Fruit fly (Drosophila melanogaster) whole organism, embryonic: Measurements from ENCODE around the gene cbt.

Experiments used
- CG16815 ChIP-seq: fragments of 200-800 bp; sonication (Bioruptor generic); optimal IDR thresholded peaks from 3 replicates; lab custom pipeline; 2017; ENCODE audit warnings: missing biosample characterization, mild to moderate bottlenecking, missing genetic modification characterization
- CG17385 ChIP-seq: fragments of 200-800 bp; sonication (Bioruptor generic); optimal IDR thresholded peaks from 3 replicates; lab custom pipeline; 2018; ENCODE audit warnings: missing biosample characterization, mild to moderate bottlenecking, missing genetic modification characterization
- CG17568 ChIP-seq: fragments of 200-800 bp; sonication (Bioruptor generic); optimal IDR thresholded peaks from 2 replicates; lab custom pipeline; 2018; ENCODE audit warnings: missing biosample characterization, mild to moderate bottlenecking, missing genetic modification characterization, moderate library complexity
- CG3838 ChIP-seq: fragments of 200-800 bp; sonication (Bioruptor generic); optimal IDR thresholded peaks from 3 replicates; lab custom pipeline; 2016; ENCODE audit warnings: missing biosample characterization, missing genetic modification characterization
- CG43689 ChIP-seq: fragments of 200-800 bp; sonication (Bioruptor generic); IDR thresholded peaks from 2 replicates; pipeline ENCODE4 v1.3.6; 2022; ENCODE audit warnings: missing biosample characterization, missing genetic modification characterization
- CG9215 ChIP-seq: fragments of 200-800 bp; sonication (Bioruptor generic); IDR thresholded peaks from 2 replicates; pipeline ENCODE4 v1.3.6; 2022; ENCODE audit warnings: missing biosample characterization, missing genetic modification characterization
- Ptx1 ChIP-seq: fragments of 200-800 bp; sonication (Bioruptor generic); IDR thresholded peaks from 2 replicates; pipeline ENCODE4 v1.3.6; 2022; ENCODE audit warnings: missing biosample characterization, missing genetic modification characterization
- Sox102F ChIP-seq: fragments of 200-800 bp; sonication (Bioruptor generic); optimal IDR thresholded peaks from 2 replicates; lab custom pipeline; 2018; ENCODE audit warnings: missing biosample characterization, mild to moderate bottlenecking, missing genetic modification characterization, moderate library complexity
- otp ChIP-seq: fragments of 200-800 bp; sonication (Bioruptor generic); IDR thresholded peaks from 3 replicates; pipeline ENCODE4, ENCODE4 v1.3.6; 2022; ENCODE audit warnings: missing biosample characterization, missing genetic modification characterization
- ranshi ChIP-seq: fragments of 200-800 bp; sonication (Bioruptor generic); IDR thresholded peaks from 2 replicates; pipeline ENCODE4 v1.3.6; 2022; ENCODE audit warnings: missing biosample characterization, missing genetic modification characterization
- slbo ChIP-seq: fragments of 200-800 bp; sonication (Bioruptor generic); IDR thresholded peaks from 2 replicates; pipeline ENCODE4 v1.3.6; 2022; ENCODE audit warnings: missing biosample characterization, missing genetic modification characterization

DNA sequence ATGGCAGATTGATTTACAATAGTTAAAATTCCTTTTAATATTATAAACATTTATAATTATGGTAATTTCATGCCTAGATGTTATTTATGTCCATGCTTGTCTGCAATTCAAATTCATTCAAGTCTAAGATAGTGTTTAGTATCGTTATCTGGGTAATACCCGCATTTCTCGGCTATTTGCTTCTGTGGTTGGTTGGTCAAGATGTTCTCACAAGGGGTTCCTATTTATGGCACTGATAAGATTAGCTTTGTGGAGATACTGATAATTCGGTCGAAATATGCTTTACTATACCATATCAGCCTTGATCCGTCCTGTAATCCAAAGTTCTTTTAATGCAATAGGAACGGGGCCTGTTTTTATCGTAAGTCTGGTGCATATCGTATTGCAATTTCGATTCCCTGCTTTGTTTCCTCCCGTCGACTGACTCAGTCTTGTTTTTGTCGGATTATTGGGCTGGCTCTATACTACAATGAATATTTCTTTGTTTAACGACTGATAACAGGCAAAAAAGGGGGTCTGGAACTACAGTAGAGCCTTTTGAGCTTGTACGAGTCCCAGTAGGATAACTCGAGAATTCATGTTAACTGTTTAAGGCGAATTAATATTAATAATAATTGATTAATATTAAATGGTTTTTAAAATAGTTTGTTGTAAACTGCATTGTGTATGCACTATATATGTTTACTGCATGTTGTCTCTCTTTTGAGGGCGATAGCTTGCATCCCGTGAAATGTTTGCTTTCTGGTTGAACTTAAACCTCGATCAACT, 27.6 kb downstream of the cbt start:
- TF ChIP-seq Sox102F (GFP tag; lab: Kevin White, UChicago) (no peak), CG16815 (GFP tag; lab: Kevin White, UChicago) (no peak), Ptx1 (no peak), ranshi (GFP tag; lab: Robert Waterston, UW) (no peak), CG3838 (GFP tag; lab: Kevin White, UChicago) (no peak), slbo (GFP tag; lab: Robert Waterston, UW) (no peak), CG17568 (no peak), CG17385 (GFP tag; lab: Kevin White, UChicago) (no peak), otp (no peak), CG43689 (GFP tag; lab: Robert Waterston, UW) (no peak), CG9215 (GFP tag; lab: Robert Waterston, UW) (no peak)
